Worm (Caenorhabditis elegans): ENCODE measurements around the gene syp-1.

Gene syp-1

ce11 chrV:16403974-16404373 lies at the start of gene syp-1:
syp-1 (plus strand) TSS chrV:16404274.
- TF ChIP-seq ceh-13 (GFP tag; optimal IDR thresholded peaks at IDR 0.05): no peak
- TF ChIP-seq aly-1 (tag; optimal IDR thresholded peaks at IDR 0.05): no peak
- TF ChIP-seq B0310.2 (tag; optimal IDR thresholded peaks at IDR 0.05): no peak
- no peak for TF ChIP-seq tbx-11 (GFP tag; IDR thresholded peaks at IDR 0.05)
- no peak for TF ChIP-seq ceh-36 (tag; optimal IDR thresholded peaks at IDR 0.05)
- no peak for TF ChIP-seq ama-1 (optimal IDR thresholded peaks at IDR 0.05)
- no peak for TF ChIP-seq pes-1 (GFP tag; IDR thresholded peaks at IDR 0.05)

ce11 chrV:16354675-16355074 lies 49.4 kb upstream of the syp-1 start:
- no peak for TF ChIP-seq sea-1 (GFP tag; conservative IDR thresholded peaks at IDR 0.05)

ce11 chrV:16355941-16356340 lies 48.1 kb upstream of the syp-1 start:
- TF ChIP-seq ama-1 (optimal IDR thresholded peaks at IDR 0.05) (no peak), hmg-4 (GFP tag; optimal IDR thresholded peaks at IDR 0.05) (peak; percentile 66), hnd-1 (tag; optimal IDR thresholded peaks at IDR 0.05) (no peak), F13C5.2 (tag; optimal IDR thresholded peaks at IDR 0.05) (peak; percentile 43)

- TF ChIP-seq scrt-1 (GFP tag; IDR thresholded peaks at IDR 0.05) (no peak), flt-1 (GFP tag; IDR thresholded peaks at IDR 0.05) (no peak), ceh-36 (tag; optimal IDR thresholded peaks at IDR 0.05) (no peak), hmbx-1 (tag; optimal IDR thresholded peaks at IDR 0.05) (no peak), ets-7 (tag; optimal IDR thresholded peaks at IDR 0.05) (no peak)
These were observed 47.3 kb upstream of the syp-1 start for ce11 chrV:16356798-16357197.

- TF ChIP-seq ceh-13 (GFP tag; optimal IDR thresholded peaks at IDR 0.05): no peak
- no peak for TF ChIP-seq hmbx-1 (tag; optimal IDR thresholded peaks at IDR 0.05)
- TF ChIP-seq sea-1 (GFP tag; conservative IDR thresholded peaks at IDR 0.05): no peak
- TF ChIP-seq ets-7 (tag; optimal IDR thresholded peaks at IDR 0.05): no peak
- TF ChIP-seq B0310.2 (tag; optimal IDR thresholded peaks at IDR 0.05): no peak
- TF ChIP-seq ceh-36 (tag; optimal IDR thresholded peaks at IDR 0.05): no peak
- no peak for TF ChIP-seq aly-1 (tag; optimal IDR thresholded peaks at IDR 0.05)
These were observed 46.8 kb upstream of the syp-1 start, which contains the start of gene pptr-1 for ce11 chrV:16357253-16357652. pptr-1 (plus strand) TSS chrV:16357521.

ce11 chrV:16361350-16361749 lies 42.7 kb upstream of the syp-1 start:
- TF ChIP-seq hmbx-1 (tag; optimal IDR thresholded peaks at IDR 0.05) (no peak), tra-4 (tag; optimal IDR thresholded peaks at IDR 0.05) (no peak), F13C5.2 (tag; optimal IDR thresholded peaks at IDR 0.05) (no peak), ceh-36 (tag; optimal IDR thresholded peaks at IDR 0.05) (no peak), ama-1 (optimal IDR thresholded peaks at IDR 0.05) (no peak), tbx-11 (GFP tag; IDR thresholded peaks at IDR 0.05) (no peak), flt-1 (GFP tag; IDR thresholded peaks at IDR 0.05) (no peak), sea-1 (GFP tag; conservative IDR thresholded peaks at IDR 0.05) (no peak), scrt-1 (GFP tag; IDR thresholded peaks at IDR 0.05) (no peak), hnd-1 (tag; optimal IDR thresholded peaks at IDR 0.05) (no peak)

ce11 chrV:16367575-16367974 lies 36.5 kb upstream of the syp-1 start, which contains the start of gene W08G11.3:
W08G11.3 (plus strand) TSS chrV:16367681.
- peak; percentile 56 for TF ChIP-seq ama-1 (optimal IDR thresholded peaks at IDR 0.05)
- no peak for TF ChIP-seq F13C5.2 (tag; optimal IDR thresholded peaks at IDR 0.05)
- no peak for TF ChIP-seq ceh-36 (tag; optimal IDR thresholded peaks at IDR 0.05)

ce11 chrV:16368143-16368542 lies 35.9 kb upstream of the syp-1 start:
- no peak for TF ChIP-seq ets-7 (tag; optimal IDR thresholded peaks at IDR 0.05)

- no peak for TF ChIP-seq ama-1 (optimal IDR thresholded peaks at IDR 0.05)
- TF ChIP-seq scrt-1 (GFP tag; IDR thresholded peaks at IDR 0.05): peak; percentile 90
- peak; percentile 76 for TF ChIP-seq ceh-36 (tag; optimal IDR thresholded peaks at IDR 0.05)
- peak; percentile 61 for TF ChIP-seq tra-4 (tag; optimal IDR thresholded peaks at IDR 0.05)
- TF ChIP-seq ets-7 (tag; optimal IDR thresholded peaks at IDR 0.05): peak; percentile 39
- TF ChIP-seq aly-1 (tag; optimal IDR thresholded peaks at IDR 0.05): peak; percentile 89
- peak; percentile 70 for TF ChIP-seq tbx-11 (GFP tag; IDR thresholded peaks at IDR 0.05)
- peak; percentile 52; the same call in 1 of the 2 replicates for TF ChIP-seq tbx-37 (GFP tag; conservative IDR thresholded peaks at IDR 0.05)
- TF ChIP-seq flt-1 (GFP tag; IDR thresholded peaks at IDR 0.05): peak; percentile 78
- peak; percentile 75 for TF ChIP-seq sea-1 (GFP tag; conservative IDR thresholded peaks at IDR 0.05)
- TF ChIP-seq F13C5.2 (tag; optimal IDR thresholded peaks at IDR 0.05): peak; percentile 76
- peak; percentile 50 for TF ChIP-seq hnd-1 (tag; optimal IDR thresholded peaks at IDR 0.05)
- TF ChIP-seq hmg-4 (GFP tag; optimal IDR thresholded peaks at IDR 0.05): peak; percentile 75
- peak; percentile 43 for TF ChIP-seq ceh-13 (GFP tag; optimal IDR thresholded peaks at IDR 0.05)
- TF ChIP-seq B0310.2 (tag; optimal IDR thresholded peaks at IDR 0.05): peak; percentile 57
- TF ChIP-seq hmbx-1 (tag; optimal IDR thresholded peaks at IDR 0.05): no peak
- peak; percentile 84 for TF ChIP-seq pes-1 (GFP tag; IDR thresholded peaks at IDR 0.05)
These were observed 34.0 kb upstream of the syp-1 start for ce11 chrV:16370039-16370438.

- TF ChIP-seq flt-1 (GFP tag; IDR thresholded peaks at IDR 0.05): no peak
These were observed 29.4 kb upstream of the syp-1 start, which contains the start of gene srv-34 for ce11 chrV:16374676-16375075. srv-34 (minus strand) TSS chrV:16374776.

Measured in whole organism, early embryonic.